Worm (Caenorhabditis elegans): Measurements from ENCODE around the gene srd-18.

srd-18 gene

ce11 chrV:13380980-13381379, 45.7 kb downstream of the srd-18 start, which contains the start of gene cpz-2 (continued):
- TF ChIP-seq ceh-62 (tag; optimal IDR thresholded peaks at IDR 0.05): no peak
- peak; percentile 38 for TF ChIP-seq nhr-28 (tag; optimal IDR thresholded peaks at IDR 0.05)
- TF ChIP-seq ZK337.2 (GFP tag; IDR thresholded peaks at IDR 0.05): no peak
- no peak for TF ChIP-seq egl-27 (tag; optimal IDR thresholded peaks at IDR 0.05)
- peak; percentile 24 for TF ChIP-seq hlh-11 (tag; optimal IDR thresholded peaks at IDR 0.05)
- TF ChIP-seq dve-1 (tag; optimal IDR thresholded peaks at IDR 0.05; ENCODE audit: insufficient read depth): peak; percentile 60
- TF ChIP-seq unc-130 (GFP tag; optimal IDR thresholded peaks at IDR 0.05): no peak
- TF ChIP-seq nhr-48 (tag; optimal IDR thresholded peaks at IDR 0.05): no peak
- TF ChIP-seq ceh-28 (tag; optimal IDR thresholded peaks at IDR 0.05): no peak
- TF ChIP-seq nhr-6 (tag; optimal IDR thresholded peaks at IDR 0.05): peak; percentile 46
- TF ChIP-seq lin-29 (GFP tag; IDR thresholded peaks at IDR 0.05): no peak
- no peak for TF ChIP-seq attf-4 (tag; optimal IDR thresholded peaks at IDR 0.05)

- peak; percentile 74 for TF ChIP-seq hlh-30 (tag; optimal IDR thresholded peaks at IDR 0.05; ENCODE audit: insufficient read depth)
- TF ChIP-seq T26A8.4 (GFP tag; IDR thresholded peaks at IDR 0.05): no peak
- peak; percentile 64 for TF ChIP-seq mep-1 (tag; optimal IDR thresholded peaks at IDR 0.05)
- TF ChIP-seq fos-1 (tag; optimal IDR thresholded peaks at IDR 0.05): no peak
- TF ChIP-seq nhr-10 (tag; optimal IDR thresholded peaks at IDR 0.05): peak; percentile 14
- no peak for TF ChIP-seq egl-27 (tag; optimal IDR thresholded peaks at IDR 0.05)
- no peak for TF ChIP-seq lin-29 (GFP tag; IDR thresholded peaks at IDR 0.05)
- TF ChIP-seq set-16 (GFP tag; IDR thresholded peaks at IDR 0.05): 0 out of 2 replicates have a peak, but pooled peaks have one; percentile 6
- peak in 1 of 2 experiments; percentile 76 for TF ChIP-seq mdl-1 (tag; optimal IDR thresholded peaks at IDR 0.05)
- peak; percentile 85 for TF ChIP-seq mxl-3 (GFP tag; optimal IDR thresholded peaks at IDR 0.05)
- TF ChIP-seq tra-1 (GFP tag; IDR thresholded peaks at IDR 0.05): no peak
- TF ChIP-seq madf-5 (GFP tag; IDR thresholded peaks at IDR 0.05): no peak
- TF ChIP-seq nhr-111 (GFP tag; optimal IDR thresholded peaks at IDR 0.05): no peak
- TF ChIP-seq aha-1 (tag): peak; percentile 29
- peak; percentile 24; the same call in 1 of the 2 replicates for TF ChIP-seq dmd-6 (GFP tag; IDR thresholded peaks at IDR 0.05)
- TF ChIP-seq nhr-25 (tag; optimal IDR thresholded peaks at IDR 0.05; ENCODE audit: borderline replicate concordance, insufficient read depth): peak; percentile 79
- TF ChIP-seq cey-2 (tag; optimal IDR thresholded peaks at IDR 0.05; ENCODE audit: borderline replicate concordance, insufficient read depth): peak; percentile 73
- TF ChIP-seq lsy-2 (tag; optimal IDR thresholded peaks at IDR 0.05): peak; percentile 22 to 34
- peak; percentile 43 for TF ChIP-seq dve-1 (tag; optimal IDR thresholded peaks at IDR 0.05; ENCODE audit: insufficient read depth)
- 0 out of 2 replicates have a peak, but pooled peaks have one; percentile 10 for TF ChIP-seq madf-9 (GFP tag; conservative IDR thresholded peaks at IDR 0.05)
- peak; percentile 85 for TF ChIP-seq nhr-28 (tag; optimal IDR thresholded peaks at IDR 0.05)
- peak; percentile 67 for TF ChIP-seq hlh-11 (tag; optimal IDR thresholded peaks at IDR 0.05)
- TF ChIP-seq ces-1 (GFP tag; optimal IDR thresholded peaks at IDR 0.05): no peak
- no peak for TF ChIP-seq lin-1 (GFP tag; IDR thresholded peaks at IDR 0.05)
- no peak for TF ChIP-seq zfp-3 (GFP tag; conservative IDR thresholded peaks at IDR 0.05)
- TF ChIP-seq nhr-42 (GFP tag; IDR thresholded peaks at IDR 0.05): no peak
- no peak for TF ChIP-seq ctbp-1 (GFP tag; IDR thresholded peaks at IDR 0.05)
- no peak for TF ChIP-seq lir-3 (tag; optimal IDR thresholded peaks at IDR 0.05)
- no peak for TF ChIP-seq zag-1 (tag; optimal IDR thresholded peaks at IDR 0.05)
- TF ChIP-seq vab-7 (GFP tag; IDR thresholded peaks at IDR 0.05): no peak
- no peak for TF ChIP-seq tag-97 (GFP tag; IDR thresholded peaks at IDR 0.05)
- no peak for TF ChIP-seq gei-8 (GFP tag; optimal IDR thresholded peaks at IDR 0.05)
Measured at ce11 chrV:13380178-13380577, 46.5 kb downstream of the srd-18 start, which contains the start of gene ifbp-1. Gene ifbp-1 (minus strand): TSS chrV:13380262.

Data from whole organism, L4 larva.